Fruit fly (Drosophila melanogaster) whole organism, pupa: ENCODE results near the gene CG7646.

ENCODE experiments used
- CG13204 ChIP-seq: fragments of 200-800 bp; sonication (Bioruptor generic); optimal IDR thresholded peaks from 2 replicates; lab custom pipeline; 2018; ENCODE audit warnings: missing biosample characterization, mild to moderate bottlenecking, missing genetic modification characterization, moderate library complexity
- CG17806 ChIP-seq: fragments of 200-800 bp; sonication (Bioruptor generic); optimal IDR thresholded peaks from 2 replicates; lab custom pipeline; 2018; ENCODE audit warnings: missing biosample characterization, mild to moderate bottlenecking, missing genetic modification characterization, moderate library complexity
- CG32121 ChIP-seq: fragments of 200-800 bp; sonication (Bioruptor generic); IDR thresholded peaks from 2 replicates; pipeline ENCODE4 v1.3.6; 2022; ENCODE audit warnings: missing biosample characterization, missing genetic modification characterization
- CG34367 ChIP-seq: fragments of 200-800 bp; sonication (Bioruptor generic); optimal IDR thresholded peaks from 2 replicates; lab custom pipeline; 2018; ENCODE audit warnings: missing biosample characterization, mild to moderate bottlenecking, missing genetic modification characterization
- CG4496 ChIP-seq: fragments of 200-800 bp; sonication (Bioruptor generic); IDR thresholded peaks from 3 replicates; pipeline ENCODE4 v1.3.6; 2022; ENCODE audit warnings: missing biosample characterization, missing genetic modification characterization
- CG8159 ChIP-seq: fragments of 200-800 bp; sonication (Bioruptor generic); optimal IDR thresholded peaks from 3 replicates; lab custom pipeline; 2018; ENCODE audit warnings: missing biosample characterization, mild to moderate bottlenecking, missing genetic modification characterization, moderate library complexity
- CG8301 ChIP-seq: fragments of 200-800 bp; sonication (Bioruptor generic); optimal IDR thresholded peaks from 2 replicates; lab custom pipeline; 2018; ENCODE audit warnings: missing biosample characterization, mild to moderate bottlenecking, missing genetic modification characterization
- D1 ChIP-seq: fragments of 200-800 bp; sonication (Bioruptor generic); optimal IDR thresholded peaks from 2 replicates; lab custom pipeline; 2018; ENCODE audit warnings: missing biosample characterization, mild to moderate bottlenecking, missing genetic modification characterization, moderate library complexity
- EcR ChIP-seq: fragments of 200-800 bp; sonication (Bioruptor generic); optimal IDR thresholded peaks from 3 replicates; lab custom pipeline; 2019; ENCODE audit warnings: missing biosample characterization, missing genetic modification characterization, mild to moderate bottlenecking, moderate library complexity, missing genetic modification reagents
- Ets98B ChIP-seq: fragments of 200-800 bp; sonication (Bioruptor generic); IDR thresholded peaks from 2 replicates; pipeline ENCODE4 v1.3.6; 2022; ENCODE audit warnings: missing biosample characterization, missing genetic modification characterization
- Pif1B ChIP-seq: fragments of 200-800 bp; sonication (Bioruptor generic); optimal IDR thresholded peaks from 3 replicates; lab custom pipeline; 2016; ENCODE audit warnings: missing biosample characterization, missing genetic modification characterization
- Snoo ChIP-seq: fragments of 200-800 bp; sonication (Bioruptor generic); optimal IDR thresholded peaks from 3 replicates; lab custom pipeline; 2017; ENCODE audit warnings: missing biosample characterization, mild to moderate bottlenecking, missing genetic modification characterization, inconsistent platforms
- rn ChIP-seq: fragments of 200-800 bp; sonication (Bioruptor generic); IDR thresholded peaks from 2 replicates; pipeline ENCODE4 v1.3.6; 2022; ENCODE audit warnings: missing biosample characterization, missing genetic modification characterization

CG7646 gene

dm6 chr3L:20028753-20029152, 37.1 kb downstream of the CG7646 start, which contains the start of gene Lamtor1:
TSS of gene Lamtor1 (minus strand) at chr3L:20029020.
- TF ChIP-seq CG34367: no peak

dm6 chr3L:20036610-20037009, 44.9 kb downstream of the CG7646 start:
- TF ChIP-seq EcR (GFP tag; lab: Kevin White, UChicago) (no peak), CG4496 (GFP tag; lab: Robert Waterston, UW) (no peak), Pif1B (GFP tag; lab: Kevin White, UChicago) (no peak), CG32121 (GFP tag; lab: Robert Waterston, UW) (no peak), CG17806 (tag; lab: Kevin White, UChicago) (no peak), CG8301 (tag; lab: Kevin White, UChicago) (no peak), CG34367 (no peak), Snoo (tag; lab: Kevin White, UChicago) (no peak), CG8159 (tag; lab: Kevin White, UChicago) (no peak), rn (GFP tag; lab: Robert Waterston, UW) (no peak), D1 (tag; lab: Kevin White, UChicago) (no peak), Ets98B (GFP tag; lab: Robert Waterston, UW) (no peak), CG13204 (GFP tag; lab: Kevin White, UChicago) (no peak)
